Fruit fly (Drosophila melanogaster): Measurements from ENCODE around the gene CG13455.
A peak's percentile ranks its signal among the peaks of the same experiment; 100 is the strongest.

The CG13455 gene

DNA sequence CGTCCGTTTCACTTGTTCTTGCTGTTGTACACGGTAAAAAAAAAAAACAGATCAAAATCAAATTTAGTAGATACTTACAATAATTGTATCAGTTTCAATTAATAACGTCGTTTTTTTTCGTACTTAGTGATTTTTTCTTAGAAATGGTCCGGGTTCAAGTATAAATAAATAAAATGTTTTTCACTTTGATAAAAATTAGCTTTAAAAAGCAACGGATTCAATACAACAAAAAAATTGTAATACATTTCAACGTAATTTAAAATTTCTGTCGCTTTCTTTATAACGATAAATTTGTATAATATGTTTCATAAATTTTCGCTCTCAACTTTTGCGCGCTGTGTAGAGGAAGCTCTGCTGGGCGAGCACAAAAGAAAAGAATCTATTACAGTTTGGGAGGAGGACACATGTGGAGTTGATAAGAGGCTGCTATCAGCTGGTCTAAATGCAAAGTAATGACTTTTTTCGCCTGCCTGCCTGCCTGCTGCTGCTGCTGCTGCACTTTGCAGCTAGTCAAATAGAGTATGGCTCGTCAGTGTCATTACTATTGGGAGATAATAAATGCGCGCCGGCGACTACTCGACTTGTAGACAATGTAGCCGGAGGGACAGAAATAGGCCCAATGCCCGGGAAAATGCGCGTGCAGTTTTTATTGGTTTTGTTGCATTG is 41.7 kb downstream of the CG13455 start (continued):
- TF ChIP-seq Hr4 (GFP tag; optimal IDR thresholded peaks at IDR 0.05): peak; percentile 86
- TF ChIP-seq CG3919 (GFP tag; optimal IDR thresholded peaks at IDR 0.05): peak; percentile 45
- TF ChIP-seq Ets96B (tag; optimal IDR thresholded peaks at IDR 0.05): peak; percentile 62
- TF ChIP-seq Sox15 (GFP tag; optimal IDR thresholded peaks at IDR 0.05): peak; percentile 35
- TF ChIP-seq Sox14 (GFP tag; optimal IDR thresholded peaks at IDR 0.05): peak; percentile 71
- no peak for TF ChIP-seq CG9139 (GFP tag; optimal IDR thresholded peaks at IDR 0.05)
- peak; percentile 59 for TF ChIP-seq CG11762 (GFP tag; optimal IDR thresholded peaks at IDR 0.05; ENCODE audit: insufficient read depth)
- peak; percentile 68 for TF ChIP-seq pdm3 (GFP tag; optimal IDR thresholded peaks at IDR 0.05)
- TF ChIP-seq CG16779 (tag; optimal IDR thresholded peaks at IDR 0.05): peak; percentile 30
- TF ChIP-seq Smox (GFP tag; optimal IDR thresholded peaks at IDR 0.05): peak; percentile 55
- TF ChIP-seq Met (GFP tag; optimal IDR thresholded peaks at IDR 0.05): peak; percentile 56
- TF ChIP-seq Gug (GFP tag; IDR thresholded peaks at IDR 0.05): peak; percentile 71
- peak; percentile 58; the same call in 2 of the 3 replicates for TF ChIP-seq CG8119 (GFP tag; IDR thresholded peaks at IDR 0.05)
- no peak for TF ChIP-seq fkh (GFP tag; optimal IDR thresholded peaks at IDR 0.05)
- TF ChIP-seq CG34406 (GFP tag; optimal IDR thresholded peaks at IDR 0.05): peak; percentile 48
- TF ChIP-seq CG4318 (GFP tag; optimal IDR thresholded peaks at IDR 0.05): peak; percentile 71
- TF ChIP-seq Blimp-1 (GFP tag; optimal IDR thresholded peaks at IDR 0.05): no peak
- peak; percentile 55 for TF ChIP-seq acj6 (GFP tag; optimal IDR thresholded peaks at IDR 0.05)
- TF ChIP-seq net (GFP tag; optimal IDR thresholded peaks at IDR 0.05): peak; percentile 71
- TF ChIP-seq CG3032 (tag; optimal IDR thresholded peaks at IDR 0.05): peak; percentile 56
- TF ChIP-seq CG6854 (GFP tag; optimal IDR thresholded peaks at IDR 0.05): no peak
- TF ChIP-seq CG1621 (tag; optimal IDR thresholded peaks at IDR 0.05): no peak
- peak; percentile 42; the same call in 1 of the 2 replicates for TF ChIP-seq CG11294 (GFP tag; IDR thresholded peaks at IDR 0.05)
- TF ChIP-seq eg (GFP tag; IDR thresholded peaks at IDR 0.05): peak; percentile 62; the same call in 1 of the 3 replicates
- TF ChIP-seq CG6163 (GFP tag; IDR thresholded peaks at IDR 0.05): peak; percentile 36; the same call in 2 of the 3 replicates
- TF ChIP-seq achi (GFP tag; optimal IDR thresholded peaks at IDR 0.05): peak; percentile 76
- TF ChIP-seq CG8319 (GFP tag; optimal IDR thresholded peaks at IDR 0.05): peak; percentile 21
- TF ChIP-seq Eip78C (GFP tag): peak; percentile 93

dm6 chr3L:15538582-15539490 is 42.5 kb downstream of the CG13455 start:
- TF ChIP-seq CG32006 (GFP tag; optimal IDR thresholded peaks at IDR 0.05) (peak; percentile 47), CG34406 (GFP tag; optimal IDR thresholded peaks at IDR 0.05) (no peak), CG11902 (GFP tag; optimal IDR thresholded peaks at IDR 0.05) (no peak), Smox (GFP tag; optimal IDR thresholded peaks at IDR 0.05) (no peak), acj6 (GFP tag; optimal IDR thresholded peaks at IDR 0.05) (no peak), lz (GFP tag; optimal IDR thresholded peaks at IDR 0.05) (no peak), Ets96B (tag; optimal IDR thresholded peaks at IDR 0.05) (no peak), CG3919 (GFP tag; optimal IDR thresholded peaks at IDR 0.05) (no peak), CG6276 (GFP tag; optimal IDR thresholded peaks at IDR 0.05) (no peak), CG1621 (tag; optimal IDR thresholded peaks at IDR 0.05) (no peak), CG16779 (tag; optimal IDR thresholded peaks at IDR 0.05) (no peak), svp (GFP tag) (peak; percentile 84), CG6163 (GFP tag; IDR thresholded peaks at IDR 0.05) (no peak), dsx (GFP tag; optimal IDR thresholded peaks at IDR 0.05; ENCODE audit: poor library complexity, severe bottlenecking) (no peak), CG10669 (GFP tag; optimal IDR thresholded peaks at IDR 0.05) (no peak), Eip75B (GFP tag; optimal IDR thresholded peaks at IDR 0.05) (no peak), CG6808 (GFP tag; optimal IDR thresholded peaks at IDR 0.05) (no peak), Eip78C (GFP tag) (peak; percentile 40), salr (GFP tag; optimal IDR thresholded peaks at IDR 0.05) (peak in 1 of 2 experiments; percentile 30), Gug (GFP tag; IDR thresholded peaks at IDR 0.05) (no peak), achi (GFP tag; optimal IDR thresholded peaks at IDR 0.05) (no peak), esn (GFP tag; optimal IDR thresholded peaks at IDR 0.05) (no peak), CG10631 (GFP tag; optimal IDR thresholded peaks at IDR 0.05) (no peak), vri (GFP tag; optimal IDR thresholded peaks at IDR 0.05) (peak; percentile 48), CG8632 (GFP tag; optimal IDR thresholded peaks at IDR 0.05) (no peak), CG11762 (GFP tag; optimal IDR thresholded peaks at IDR 0.05; ENCODE audit: insufficient read depth) (no peak), Hr38 (GFP tag; optimal IDR thresholded peaks at IDR 0.05) (no peak), fkh (GFP tag; optimal IDR thresholded peaks at IDR 0.05) (peak; percentile 6), CG8119 (GFP tag; IDR thresholded peaks at IDR 0.05) (no peak), Ets21C (GFP tag; optimal IDR thresholded peaks at IDR 0.05) (no peak), Hr39 (GFP tag; optimal IDR thresholded peaks at IDR 0.05) (no peak), net (GFP tag; optimal IDR thresholded peaks at IDR 0.05) (no peak), CG9139 (GFP tag; optimal IDR thresholded peaks at IDR 0.05) (no peak), eg (GFP tag; IDR thresholded peaks at IDR 0.05) (no peak)

Measured in whole organism, prepupa.